Worm (Caenorhabditis elegans) whole organism, young adult: Measurements from ENCODE around the gene srw-130.
"Not testable (repeated sequence)": the region's sequence is repeated elsewhere in the genome, so short reads cannot be mapped to it uniquely, and the experiment has no call there.

Source experiments
- F37B4.10 ChIP-seq: fragments of 200-800 bp; sonication (Bioruptor generic); IDR thresholded peaks from 2 replicates; pipeline ENCODE4 v1.3.6; 2022; ENCODE audit warnings: missing genetic modification characterization, missing compliant biosample characterization
- T26A5.8 ChIP-seq: sonication (generic microtip); optimal IDR thresholded peaks from 2 replicates; lab custom pipeline; 2016; ENCODE audit warnings: missing genetic modification characterization, missing compliant biosample characterization
- Y53G8AR.9 ChIP-seq: fragments of 200-800 bp; sonication (Bioruptor generic); conservative IDR thresholded peaks from 2 replicates; pipeline ENCODE4 v1.3.6; 2022; ENCODE audit warnings: missing genetic modification reagents, missing genetic modification characterization, missing compliant biosample characterization
- ccch-3 ChIP-seq: fragments of 200-800 bp; sonication (Bioruptor generic); optimal IDR thresholded peaks from 2 replicates; lab custom pipeline; 2018; ENCODE audit warnings: mild to moderate bottlenecking, missing genetic modification characterization, missing compliant biosample characterization
- cebp-1 ChIP-seq, 2 experiments: fragments of 200-800 bp in 1 of 2; sonication (Bioruptor generic) in 1 of 2; sonication (generic microtip) in 1 of 2; IDR thresholded peaks in 1 of 2; optimal IDR thresholded peaks in 1 of 2; 2 replicates each; pipeline versions ENCODE4 v1.3.6 to Lab custom; 2017 to 2022; ENCODE audit warnings: missing compliant biosample characterization in 2 of 2, missing genetic modification characterization in 2 of 2, mild to moderate bottlenecking in 1 of 2, missing genetic modification reagents in 1 of 2, moderate library complexity in 1 of 2
- ceh-79 ChIP-seq: sonication (generic microtip); optimal IDR thresholded peaks from 2 replicates; lab custom pipeline; 2017; ENCODE audit warnings: mild to moderate bottlenecking, missing genetic modification characterization, missing compliant biosample characterization
- dox-1 ChIP-seq: fragments of 200-800 bp; sonication (Bioruptor generic); IDR thresholded peaks from 2 replicates; pipeline ENCODE4 v1.3.6; 2022; ENCODE audit warnings: missing genetic modification reagents, missing genetic modification characterization, missing compliant biosample characterization
- gei-17 ChIP-seq: fragments of 200-800 bp; sonication (Bioruptor generic); optimal IDR thresholded peaks from 2 replicates; lab custom pipeline; 2018; ENCODE audit warnings: mild to moderate bottlenecking, missing genetic modification characterization, missing compliant biosample characterization
- madf-8 ChIP-seq: fragments of 200-800 bp; sonication (Bioruptor generic); conservative IDR thresholded peaks from 2 replicates; pipeline ENCODE4 v1.3.6; 2022; ENCODE audit warnings: missing genetic modification reagents, missing genetic modification characterization, missing compliant biosample characterization
- mxl-1 ChIP-seq: sonication (generic microtip); optimal IDR thresholded peaks from 2 replicates; lab custom pipeline; 2016; ENCODE audit warnings: missing genetic modification characterization, missing compliant biosample characterization
- nfya-1 ChIP-seq: sonication (generic microtip); optimal IDR thresholded peaks from 2 replicates; lab custom pipeline; 2017; ENCODE audit warnings: antibody characterized with exemption, missing compliant biosample characterization, missing genetic modification characterization, borderline replicate concordance; ENCODE audit not compliant: insufficient read depth
- nhr-80 ChIP-seq: sonication (generic microtip); optimal IDR thresholded peaks from 2 replicates; lab custom pipeline; 2016; ENCODE audit warnings: missing genetic modification characterization, missing compliant biosample characterization
- nhr-90 ChIP-seq: sonication (generic microtip); optimal IDR thresholded peaks from 2 replicates; lab custom pipeline; 2016; ENCODE audit warnings: missing genotype, mild to moderate bottlenecking, missing genetic modification characterization, missing compliant biosample characterization
- snpc-1.3 ChIP-seq: sonication (generic microtip); optimal IDR thresholded peaks from 2 replicates; lab custom pipeline; 2017; ENCODE audit warnings: missing genetic modification characterization, mild to moderate bottlenecking, missing compliant biosample characterization, antibody characterized with exemption, moderate library complexity, missing genotype, missing genetic modification reagents; ENCODE audit not compliant: insufficient read depth

DNA sequence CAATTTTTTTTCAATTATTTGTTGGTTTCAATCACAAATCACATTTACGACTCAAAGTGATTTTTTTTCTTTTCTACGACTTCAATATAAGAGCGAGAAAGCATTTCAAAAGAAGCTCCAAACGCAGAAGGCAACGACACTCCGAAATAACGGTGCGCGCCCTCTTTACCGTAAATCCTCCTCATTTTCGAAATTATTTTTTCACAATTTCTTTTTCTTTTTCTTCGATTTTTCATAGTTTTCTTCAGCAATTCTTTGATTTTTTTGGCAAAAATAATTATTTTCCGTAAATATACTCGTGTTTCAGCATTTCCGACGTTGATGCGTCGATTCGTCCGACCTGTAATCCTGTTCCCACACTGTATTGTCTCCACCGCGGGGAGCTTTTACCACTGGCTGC lies 22.0 kb upstream of the srw-130 start, which contains the start of gene F40C5.2:
- TF ChIP-seq madf-8 (GFP tag; lab: Robert Waterston, UW); cebp-1 (GFP tag; IDR thresholded peaks at IDR 0.05; lab: Robert Waterston, UW); cebp-1 (tag; optimal IDR thresholded peaks at IDR 0.05; lab: Kevin White, UChicago); ceh-79 (tag; lab: Kevin White, UChicago); nhr-80 (tag; lab: Kevin White, UChicago); T26A5.8 (tag; lab: Kevin White, UChicago); nfya-1 (tag; lab: Kevin White, UChicago); snpc-1.3; nhr-90 (tag; lab: Kevin White, UChicago); F37B4.10 (GFP tag; lab: Robert Waterston, UW); gei-17 (GFP tag; lab: Kevin White, UChicago); dox-1 (GFP tag; lab: Robert Waterston, UW); Y53G8AR.9 (GFP tag; lab: Robert Waterston, UW); mxl-1 (tag; lab: Kevin White, UChicago); ccch-3 (GFP tag; lab: Kevin White, UChicago): not testable (repeated sequence)
